Fruit fly (Drosophila melanogaster) Kc167 (cell line): ENCODE results near the gene CG33286.

ENCODE experiments used
- Myc ChIP-seq: fragments of >200 bp; optimal IDR thresholded peaks from 2 replicates; lab custom pipeline; 2017; ENCODE audit warnings: missing external identifiers
- Sin3A ChIP-seq: fragments of >200 bp; optimal IDR thresholded peaks from 2 replicates; lab custom pipeline; 2018; ENCODE audit warnings: missing external identifiers
- h ChIP-seq: fragments of >200 bp; optimal IDR thresholded peaks from 3 replicates; lab custom pipeline; 2018; ENCODE audit warnings: missing external identifiers
- insv ChIP-seq: fragments of >200 bp; optimal IDR thresholded peaks from 3 replicates; lab custom pipeline; 2018; ENCODE audit warnings: missing external identifiers
- psq ChIP-seq: fragments of >200 bp; optimal IDR thresholded peaks from 2 replicates; lab custom pipeline; 2017; ENCODE audit warnings: missing external identifiers
- ttk ChIP-seq: sonication (Bioruptor generic); optimal IDR thresholded peaks from 2 replicates; lab custom pipeline; 2017; ENCODE audit warnings: missing external identifiers

Gene CG33286

dm6 chr3L:20974600-20974999 lies at the start of gene CG33286:
CG33286 (minus strand) TSS chr3L:20974700.
- TF ChIP-seq psq (lab: Kevin White, UChicago) (no peak), Myc (lab: Kevin White, UChicago) (no peak), ttk (no peak), Sin3A (lab: Kevin White, UChicago) (no peak), h (lab: Kevin White, UChicago) (no peak), insv (lab: Kevin White, UChicago) (no peak)

- TF ChIP-seq Myc (lab: Kevin White, UChicago) (no peak), Sin3A (lab: Kevin White, UChicago) (no peak), insv (lab: Kevin White, UChicago) (no peak), psq (lab: Kevin White, UChicago) (no peak), h (lab: Kevin White, UChicago) (no peak), ttk (no peak)
These were observed 49.3 kb upstream of the CG33286 start for dm6 chr3L:21023795-21024194.

dm6 chr3L:21023364-21023763 lies 48.9 kb upstream of the CG33286 start:
- TF ChIP-seq ttk (no peak), psq (lab: Kevin White, UChicago) (no peak), h (lab: Kevin White, UChicago) (no peak), Myc (lab: Kevin White, UChicago) (no peak), insv (lab: Kevin White, UChicago) (no peak), Sin3A (lab: Kevin White, UChicago) (no peak)

dm6 chr3L:21014516-21014945 lies 40.0 kb upstream of the CG33286 start:
- TF ChIP-seq psq (lab: Kevin White, UChicago), result no peak
- no peak for TF ChIP-seq Myc (lab: Kevin White, UChicago)
- TF ChIP-seq insv (lab: Kevin White, UChicago), result no peak
- TF ChIP-seq ttk, result no peak
- no peak for TF ChIP-seq Sin3A (lab: Kevin White, UChicago)
- no peak for TF ChIP-seq h (lab: Kevin White, UChicago)

- no peak for TF ChIP-seq psq (lab: Kevin White, UChicago)
- no peak for TF ChIP-seq Myc (lab: Kevin White, UChicago)
- no peak for TF ChIP-seq h (lab: Kevin White, UChicago)
- TF ChIP-seq Sin3A (lab: Kevin White, UChicago), result no peak
- no peak for TF ChIP-seq insv (lab: Kevin White, UChicago)
- no peak for TF ChIP-seq ttk
These were observed 39.0 kb upstream of the CG33286 start for dm6 chr3L:21013465-21013864.

dm6 chr3L:21011689-21012088 lies 37.2 kb upstream of the CG33286 start:
- TF ChIP-seq Myc (lab: Kevin White, UChicago) (no peak), h (lab: Kevin White, UChicago) (no peak), psq (lab: Kevin White, UChicago) (no peak), Sin3A (lab: Kevin White, UChicago) (no peak), ttk (no peak), insv (lab: Kevin White, UChicago) (no peak)

- TF ChIP-seq Sin3A (lab: Kevin White, UChicago) (no peak), Myc (lab: Kevin White, UChicago) (no peak), psq (lab: Kevin White, UChicago) (no peak), insv (lab: Kevin White, UChicago) (no peak), h (lab: Kevin White, UChicago) (no peak)
These were observed 36.5 kb upstream of the CG33286 start for dm6 chr3L:21010846-21011607.

- TF ChIP-seq insv (lab: Kevin White, UChicago) (no peak), h (lab: Kevin White, UChicago) (no peak), ttk (no peak), psq (lab: Kevin White, UChicago) (no peak), Sin3A (lab: Kevin White, UChicago) (no peak), Myc (lab: Kevin White, UChicago) (no peak)
These were observed 35.1 kb upstream of the CG33286 start for dm6 chr3L:21009405-21010120.

dm6 chr3L:21008899-21009298 lies 34.4 kb upstream of the CG33286 start:
- no peak for TF ChIP-seq Myc (lab: Kevin White, UChicago)
- TF ChIP-seq ttk, result no peak
- TF ChIP-seq Sin3A (lab: Kevin White, UChicago), result no peak
- TF ChIP-seq insv (lab: Kevin White, UChicago), result no peak
- TF ChIP-seq h (lab: Kevin White, UChicago), result no peak
- TF ChIP-seq psq (lab: Kevin White, UChicago), result no peak

- TF ChIP-seq Sin3A (lab: Kevin White, UChicago), result no peak
These were observed 33.8 kb upstream of the CG33286 start for dm6 chr3L:21008255-21008815.

- TF ChIP-seq ttk, result no peak
- no peak for TF ChIP-seq insv (lab: Kevin White, UChicago)
These were observed 33.1 kb upstream of the CG33286 start for dm6 chr3L:21007364-21008254.
